Worm (Caenorhabditis elegans): ENCODE results near the gene D1005.4.

DNA sequence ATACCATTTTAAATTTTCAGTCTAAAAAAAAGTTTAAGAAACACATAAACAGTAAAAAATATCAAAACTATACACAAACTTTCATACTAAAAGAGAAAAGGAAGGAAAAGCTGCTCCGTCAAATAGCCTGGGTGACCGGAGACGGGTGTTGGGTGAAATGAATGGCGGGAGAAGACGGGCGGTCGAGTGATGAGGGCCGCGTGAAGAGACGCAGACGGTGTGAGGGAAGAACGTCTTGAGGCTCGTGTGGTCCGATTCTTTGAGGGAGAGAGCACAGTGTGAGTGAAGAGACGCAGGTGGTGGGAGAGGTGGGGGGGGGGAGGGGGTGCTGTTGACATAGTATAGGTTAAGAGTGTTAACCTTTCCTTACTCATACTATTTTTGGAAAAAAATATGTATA, 43.4 kb upstream of the D1005.4 start:
- no peak for TF ChIP-seq lin-13 (tag; optimal IDR thresholded peaks at IDR 0.05)
- no peak for TF ChIP-seq elt-1 (tag; optimal IDR thresholded peaks at IDR 0.05; ENCODE audit: borderline replicate concordance, insufficient read depth)
- TF ChIP-seq elt-3 (tag; optimal IDR thresholded peaks at IDR 0.05) = no peak

Data from whole organism, mixed stage, embryonic.